Fruit fly (Drosophila melanogaster) whole organism, embryonic: ENCODE measurements around the gene Pex16.

Experiments
- CG3847 ChIP-seq: fragments of 200-800 bp; sonication (Bioruptor generic); IDR thresholded peaks from 2 replicates; pipeline ENCODE4 v1.3.6; 2022; ENCODE audit warnings: missing biosample characterization, missing genetic modification characterization
- row ChIP-seq: fragments of 200-800 bp; sonication (Bioruptor generic); IDR thresholded peaks from 3 replicates; pipeline ENCODE4 v1.3.6; 2022; ENCODE audit warnings: missing biosample characterization, missing genetic modification characterization

dm6 chr3L:20800208-20800607, 22.1 kb upstream of the Pex16 start, which contains the start of gene Spc105R:
- TF ChIP-seq row (GFP tag; lab: Robert Waterston, UW) (no peak; the same call in 2 of the 3 replicates), CG3847 (GFP tag; lab: Robert Waterston, UW) (0 out of 2 replicates have a peak, but pooled peaks have one; percentile 25)
